Fruit fly (Drosophila melanogaster) whole organism, wandering third instar larva: ENCODE measurements around the gene Pgm1.

Source experiments
- N ChIP-seq: fragments of >200 bp; optimal IDR thresholded peaks from 2 replicates; lab custom pipeline; 2018; ENCODE audit warnings: missing biosample characterization, missing external identifiers, missing genetic modification characterization
- h ChIP-seq: fragments of 200-800 bp; sonication (Bioruptor generic); optimal IDR thresholded peaks from 3 replicates; lab custom pipeline; 2016; ENCODE audit warnings: missing biosample characterization, mild to moderate bottlenecking, missing genetic modification characterization

- TF ChIP-seq N (GFP tag; lab: Kevin White, UChicago) = no peak
- peak; percentile 64 for TF ChIP-seq h (GFP tag; lab: Kevin White, UChicago)
Observed at dm6 chr3L:16176492-16176891, 48.2 kb upstream of the Pgm1 start.
